Fruit fly (Drosophila melanogaster) whole organism, embryonic: Measurements from ENCODE around the gene CG43208.

Source experiments
- Bteb2 ChIP-seq: fragments of 200-800 bp; sonication (Bioruptor generic); optimal IDR thresholded peaks from 2 replicates; lab custom pipeline; 2016; ENCODE audit warnings: missing biosample characterization, missing genetic modification characterization
- CG11456 ChIP-seq: fragments of 200-800 bp; sonication (Bioruptor generic); IDR thresholded peaks from 3 replicates; pipeline ENCODE4 v1.3.6; 2022; ENCODE audit warnings: missing biosample characterization, missing genetic modification characterization
- CG12155 ChIP-seq: fragments of 200-800 bp; sonication (Bioruptor generic); optimal IDR thresholded peaks from 3 replicates; lab custom pipeline; 2016; ENCODE audit warnings: missing biosample characterization, missing genetic modification characterization
- CG13287 ChIP-seq: fragments of 200-800 bp; sonication (Bioruptor generic); IDR thresholded peaks from 2 replicates; pipeline ENCODE4 v1.3.6; 2022; ENCODE audit warnings: missing biosample characterization, missing genetic modification characterization; ENCODE audit not compliant: partially characterized antibody
- CG13624 ChIP-seq: fragments of 200-800 bp; sonication (Bioruptor generic); optimal IDR thresholded peaks from 2 replicates; lab custom pipeline; 2016; ENCODE audit warnings: missing biosample characterization, missing genetic modification characterization
- CG13775 ChIP-seq: fragments of 200-800 bp; sonication (Bioruptor generic); optimal IDR thresholded peaks from 3 replicates; lab custom pipeline; 2017; ENCODE audit warnings: missing biosample characterization, mild to moderate bottlenecking, missing genetic modification characterization
- CG14667 ChIP-seq: fragments of 200-800 bp; sonication (Bioruptor generic); IDR thresholded peaks from 2 replicates; pipeline ENCODE4 v1.3.6; 2022; ENCODE audit warnings: missing biosample characterization, missing genetic modification characterization
- CG1647 ChIP-seq: fragments of 200-800 bp; sonication (Bioruptor generic); optimal IDR thresholded peaks from 3 replicates; lab custom pipeline; 2016; ENCODE audit warnings: missing biosample characterization, missing genetic modification characterization
- CG16815 ChIP-seq: fragments of 200-800 bp; sonication (Bioruptor generic); optimal IDR thresholded peaks from 3 replicates; lab custom pipeline; 2017; ENCODE audit warnings: missing biosample characterization, mild to moderate bottlenecking, missing genetic modification characterization
- CG30403 ChIP-seq: fragments of 200-800 bp; sonication (Bioruptor generic); optimal IDR thresholded peaks from 3 replicates; lab custom pipeline; 2016; ENCODE audit warnings: missing biosample characterization, missing genetic modification characterization
- CG31224 ChIP-seq: fragments of 200-800 bp; sonication (Bioruptor generic); IDR thresholded peaks from 2 replicates; pipeline ENCODE4 v1.3.6; 2022; ENCODE audit warnings: missing biosample characterization, missing genetic modification characterization
- CG3847 ChIP-seq: fragments of 200-800 bp; sonication (Bioruptor generic); IDR thresholded peaks from 2 replicates; pipeline ENCODE4 v1.3.6; 2022; ENCODE audit warnings: missing biosample characterization, missing genetic modification characterization
- CG5180 ChIP-seq: fragments of 200-800 bp; sonication (Bioruptor generic); optimal IDR thresholded peaks from 3 replicates; lab custom pipeline; 2017; ENCODE audit warnings: missing biosample characterization, missing genetic modification characterization, mild to moderate bottlenecking, moderate library complexity, missing genetic modification reagents
- CG8388 ChIP-seq: fragments of 200-800 bp; sonication (Bioruptor generic); optimal IDR thresholded peaks from 2 replicates; lab custom pipeline; 2019; ENCODE audit warnings: missing biosample characterization, mild to moderate bottlenecking, missing genetic modification characterization, moderate library complexity
- CG8765 ChIP-seq: fragments of 200-800 bp; sonication (Bioruptor generic); IDR thresholded peaks from 2 replicates; pipeline ENCODE4 v1.3.6; 2022; ENCODE audit warnings: missing biosample characterization, missing genetic modification characterization
- CG8924 ChIP-seq: fragments of 200-800 bp; optimal IDR thresholded peaks from 3 replicates; lab custom pipeline; 2019; ENCODE audit warnings: missing biosample characterization, mild to moderate bottlenecking, missing genetic modification characterization, moderate library complexity
- Dbx ChIP-seq: fragments of 200-800 bp; sonication (Bioruptor generic); IDR thresholded peaks from 3 replicates; pipeline ENCODE4 v1.3.6; 2022; ENCODE audit warnings: missing biosample characterization, missing genetic modification characterization
- Dek ChIP-seq: fragments of 200-800 bp; sonication (Bioruptor generic); optimal IDR thresholded peaks from 3 replicates; lab custom pipeline; 2019; ENCODE audit warnings: missing biosample characterization, mild to moderate bottlenecking, missing genetic modification characterization, moderate library complexity
- Dip2 ChIP-seq: fragments of 200-800 bp; sonication (Bioruptor generic); IDR thresholded peaks from 2 replicates; pipeline ENCODE4 v1.3.6; 2022; ENCODE audit warnings: missing biosample characterization, missing genetic modification characterization
- Dp ChIP-seq: fragments of 200-800 bp; sonication (Bioruptor generic); optimal IDR thresholded peaks from 2 replicates; lab custom pipeline; 2018; ENCODE audit warnings: missing biosample characterization, mild to moderate bottlenecking, missing genetic modification characterization, moderate library complexity
- HmgD ChIP-seq: fragments of 200-800 bp; sonication (Bioruptor generic); optimal IDR thresholded peaks from 3 replicates; lab custom pipeline; 2016; ENCODE audit warnings: missing biosample characterization, missing genetic modification characterization
- MESR4 ChIP-seq: fragments of 200-800 bp; sonication (Bioruptor generic); optimal IDR thresholded peaks from 2 replicates; lab custom pipeline; 2018; ENCODE audit warnings: missing biosample characterization, mild to moderate bottlenecking, missing genetic modification characterization, moderate library complexity
- Nf-YB ChIP-seq: fragments of 200-800 bp; sonication (Bioruptor generic); optimal IDR thresholded peaks from 3 replicates; lab custom pipeline; 2019; ENCODE audit warnings: missing biosample characterization, mild to moderate bottlenecking, missing genetic modification characterization, moderate library complexity
- Pdp1 ChIP-seq, 2 experiments: fragments of 200-800 bp; sonication (Bioruptor generic); optimal IDR thresholded peaks; 3 replicates each; lab custom pipeline; 2016; ENCODE audit warnings: missing biosample characterization in 2 of 2, missing genetic modification characterization in 2 of 2, mild to moderate bottlenecking in 1 of 2, moderate library complexity in 1 of 2
- Ravus ChIP-seq: fragments of 200-800 bp; sonication (Bioruptor generic); IDR thresholded peaks from 2 replicates; pipeline ENCODE4 v1.3.6; 2022; ENCODE audit warnings: missing biosample characterization, missing genetic modification characterization
- Scr ChIP-seq: fragments of 200-800 bp; sonication (Bioruptor generic); IDR thresholded peaks from 2 replicates; pipeline ENCODE4 v1.3.6; 2022; ENCODE audit warnings: missing biosample characterization, missing genetic modification characterization; ENCODE audit not compliant: partially characterized antibody
- Sin3A ChIP-seq: fragments of >200 bp; optimal IDR thresholded peaks from 2 replicates; lab custom pipeline; 2018
- Trl ChIP-seq, 3 experiments: fragments of >200 bp in 2 of 3; fragments of 200-800 bp in 1 of 3; sonication (Bioruptor generic) in 1 of 3; optimal IDR thresholded peaks; 2 replicates in 1 of 3; 3 replicates in 2 of 3; lab custom pipeline; 2016 to 2017; ENCODE audit warnings: missing biosample characterization in 1 of 3, missing genetic modification characterization in 1 of 3
- az2 ChIP-seq: fragments of 200-800 bp; sonication (Bioruptor generic); optimal IDR thresholded peaks from 3 replicates; lab custom pipeline; 2016; ENCODE audit warnings: missing biosample characterization, missing genetic modification characterization
- bab2 ChIP-seq: fragments of 200-800 bp; sonication (Bioruptor generic); optimal IDR thresholded peaks from 2 replicates; lab custom pipeline; 2016; ENCODE audit warnings: missing biosample characterization, missing genetic modification characterization
- br ChIP-seq: fragments of >200 bp; optimal IDR thresholded peaks from 2 replicates; lab custom pipeline; 2017
- cato ChIP-seq: fragments of 200-800 bp; sonication (Bioruptor generic); optimal IDR thresholded peaks from 2 replicates; lab custom pipeline; 2016; ENCODE audit warnings: missing biosample characterization, missing genetic modification characterization, borderline replicate concordance
- dm ChIP-seq: fragments of 200-800 bp; sonication (Bioruptor generic); optimal IDR thresholded peaks from 3 replicates; lab custom pipeline; 2016; ENCODE audit warnings: missing biosample characterization, missing genetic modification characterization
- ems ChIP-seq: fragments of 200-800 bp; sonication (Bioruptor generic); optimal IDR thresholded peaks from 3 replicates; lab custom pipeline; 2016; ENCODE audit warnings: missing biosample characterization, missing genetic modification characterization
- fd96Cb ChIP-seq: fragments of 200-800 bp; sonication (Bioruptor generic); optimal IDR thresholded peaks from 2 replicates; lab custom pipeline; 2018; ENCODE audit warnings: missing biosample characterization, mild to moderate bottlenecking, missing genetic modification characterization, moderate library complexity
- hkb ChIP-seq, 2 experiments: fragments of 200-800 bp in 1 of 2; fragments of >200 bp in 1 of 2; sonication (Bioruptor generic) in 1 of 2; IDR thresholded peaks in 1 of 2; optimal IDR thresholded peaks in 1 of 2; 2 replicates each; pipeline versions ENCODE4 v1.3.6 to Lab custom; 2017 to 2022; ENCODE audit warnings: missing biosample characterization in 1 of 2, missing genetic modification characterization in 1 of 2
- ind ChIP-seq: fragments of 200-800 bp; sonication (Bioruptor generic); optimal IDR thresholded peaks from 3 replicates; lab custom pipeline; 2016; ENCODE audit warnings: missing biosample characterization, missing genetic modification characterization
- lmd ChIP-seq: fragments of 200-800 bp; sonication (Bioruptor generic); IDR thresholded peaks from 2 replicates; pipeline ENCODE4 v1.3.6; 2022; ENCODE audit warnings: missing biosample characterization, missing genetic modification characterization
- lola ChIP-seq, 3 experiments: fragments of >200 bp in 2 of 3; fragments of 200-800 bp in 1 of 3; sonication (Bioruptor generic) in 1 of 3; optimal IDR thresholded peaks; 2 replicates each; lab custom pipeline; 2017 to 2019; ENCODE audit warnings: missing biosample characterization in 3 of 3, missing genetic modification characterization in 3 of 3, mild to moderate bottlenecking in 1 of 3, moderate library complexity in 1 of 3
- odd ChIP-seq: fragments of 200-800 bp; sonication (Bioruptor generic); optimal IDR thresholded peaks from 2 replicates; lab custom pipeline; 2017; ENCODE audit warnings: missing biosample characterization, mild to moderate bottlenecking, missing genetic modification characterization
- org-1 ChIP-seq: fragments of 200-800 bp; sonication (Bioruptor generic); optimal IDR thresholded peaks from 2 replicates; lab custom pipeline; 2017; ENCODE audit warnings: missing biosample characterization, missing genetic modification characterization
- pzg ChIP-seq: fragments of 200-800 bp; sonication (Bioruptor generic); optimal IDR thresholded peaks from 3 replicates; lab custom pipeline; 2018; ENCODE audit warnings: missing biosample characterization, mild to moderate bottlenecking, missing genetic modification characterization, moderate library complexity
- scrt ChIP-seq: fragments of 200-800 bp; sonication (Bioruptor generic); optimal IDR thresholded peaks from 2 replicates; lab custom pipeline; 2018; ENCODE audit warnings: missing biosample characterization, mild to moderate bottlenecking, missing genetic modification characterization, moderate library complexity
- sisA ChIP-seq: fragments of 200-800 bp; sonication (Bioruptor generic); IDR thresholded peaks from 2 replicates; pipeline ENCODE4 v1.3.6; 2022; ENCODE audit warnings: missing biosample characterization, missing genetic modification characterization
- slbo ChIP-seq: fragments of 200-800 bp; sonication (Bioruptor generic); IDR thresholded peaks from 2 replicates; pipeline ENCODE4 v1.3.6; 2022; ENCODE audit warnings: missing biosample characterization, missing genetic modification characterization
- sob ChIP-seq: fragments of 200-800 bp; sonication (Bioruptor generic); IDR thresholded peaks from 2 replicates; pipeline ENCODE4 v1.3.6; 2022; ENCODE audit warnings: missing biosample characterization, missing genetic modification characterization
- twi ChIP-seq: fragments of 200-800 bp; optimal IDR thresholded peaks from 2 replicates; lab custom pipeline; 2019; ENCODE audit warnings: missing biosample characterization, mild to moderate bottlenecking, missing genetic modification characterization, moderate library complexity
- vnd ChIP-seq: fragments of 200-800 bp; sonication (Bioruptor generic); IDR thresholded peaks from 3 replicates; pipeline ENCODE4 v1.3.6; 2022; ENCODE audit warnings: missing biosample characterization, missing genetic modification characterization; ENCODE audit not compliant: partially characterized antibody
- zfh2 ChIP-seq: fragments of 200-800 bp; sonication (Bioruptor generic); optimal IDR thresholded peaks from 2 replicates; lab custom pipeline; 2016; ENCODE audit warnings: missing biosample characterization, missing genetic modification characterization

The CG43208 gene

dm6 chr3R:13264061-13264661, 39.1 kb upstream of the CG43208 start, which contains the start of gene Ravus (continued):
- TF ChIP-seq az2 = peak; percentile 43
- peak; percentile 35 for TF ChIP-seq ems (GFP tag; lab: Kevin White, UChicago)
- no peak for TF ChIP-seq Dek (tag; lab: Kevin White, UChicago)
- peak; percentile 41; the same call in 1 of the 2 replicates for TF ChIP-seq CG14667 (GFP tag; lab: Robert Waterston, UW)
- TF ChIP-seq lola (GFP tag; optimal IDR thresholded peaks at IDR 0.05; lab: Kevin White, UChicago) = peak in 1 of 3 experiments; percentile 44
- peak; percentile 49 for TF ChIP-seq Bteb2 (GFP tag; lab: Kevin White, UChicago)
- TF ChIP-seq sisA = 0 out of 2 replicates have a peak, but pooled peaks have one; percentile 35
- peak; percentile 13 for TF ChIP-seq CG16815 (GFP tag; lab: Kevin White, UChicago)
- TF ChIP-seq pzg (GFP tag; lab: Kevin White, UChicago) = peak; percentile 78
- peak; percentile 64 for TF ChIP-seq CG8924 (tag; lab: Kevin White, UChicago)
- TF ChIP-seq CG5180 (GFP tag; lab: Kevin White, UChicago) = no peak
- no peak for TF ChIP-seq Scr (GFP tag; lab: Robert Waterston, UW)
- TF ChIP-seq CG12155 (GFP tag; lab: Kevin White, UChicago) = peak; percentile 14
- TF ChIP-seq Dbx (GFP tag; lab: Robert Waterston, UW) = peak; percentile 49; the same call in 2 of the 3 replicates
- TF ChIP-seq dm (GFP tag; lab: Kevin White, UChicago) = peak; percentile 45
- TF ChIP-seq Sin3A (lab: Kevin White, UChicago) = peak; percentile 95
- TF ChIP-seq CG8388 = peak; percentile 12
- no peak for TF ChIP-seq CG31224 (GFP tag; lab: Robert Waterston, UW)
- TF ChIP-seq CG11456 = 0 out of 3 replicates have a peak, but pooled peaks have one; percentile 55
- TF ChIP-seq ind = peak; percentile 64
- TF ChIP-seq CG30403 (GFP tag; lab: Kevin White, UChicago) = peak; percentile 64
- TF ChIP-seq lmd (GFP tag; lab: Robert Waterston, UW) = peak; percentile 59; the same call in 1 of the 2 replicates
- no peak for TF ChIP-seq br (lab: Kevin White, UChicago)
- peak; percentile 46 for TF ChIP-seq zfh2 (GFP tag; lab: Kevin White, UChicago)
- peak; percentile 67 for TF ChIP-seq CG3847 (GFP tag; lab: Robert Waterston, UW)
- peak; percentile 11 for TF ChIP-seq scrt (GFP tag; lab: Kevin White, UChicago)
- TF ChIP-seq MESR4 (GFP tag; lab: Kevin White, UChicago) = peak; percentile 37
- TF ChIP-seq cato (GFP tag; lab: Kevin White, UChicago) = peak; percentile 9
- TF ChIP-seq Trl (optimal IDR thresholded peaks at IDR 0.05; lab: Kevin White, UChicago) = no peak
- peak; percentile 37 for TF ChIP-seq Trl (GFP tag; optimal IDR thresholded peaks at IDR 0.05; lab: Kevin White, UChicago)
- no peak for TF ChIP-seq vnd (GFP tag; lab: Robert Waterston, UW)
- TF ChIP-seq Dip2 (GFP tag; lab: Robert Waterston, UW) = no peak
- no peak for TF ChIP-seq org-1 (GFP tag; lab: Kevin White, UChicago)
- TF ChIP-seq CG13287 = no peak
- TF ChIP-seq hkb (optimal IDR thresholded peaks at IDR 0.05; lab: Kevin White, UChicago) = peak; percentile 71
- TF ChIP-seq hkb (GFP tag; IDR thresholded peaks at IDR 0.05; lab: Robert Waterston, UW) = no peak
- TF ChIP-seq CG8765 (GFP tag; lab: Robert Waterston, UW) = no peak
- TF ChIP-seq CG1647 (GFP tag; lab: Kevin White, UChicago) = peak; percentile 34
- TF ChIP-seq sob = peak; percentile 52; the same call in 1 of the 2 replicates
- TF ChIP-seq Nf-YB (GFP tag; lab: Kevin White, UChicago) = no peak
- peak; percentile 22; the same call in 1 of the 2 replicates for TF ChIP-seq Ravus (GFP tag; lab: Robert Waterston, UW)
- peak in 1 of 2 experiments; percentile 60 for TF ChIP-seq Pdp1 (GFP tag; optimal IDR thresholded peaks at IDR 0.05; lab: Kevin White, UChicago)
- TF ChIP-seq bab2 (GFP tag; lab: Kevin White, UChicago) = peak; percentile 44
- peak; percentile 67 for TF ChIP-seq slbo
- TF ChIP-seq odd (GFP tag; lab: Kevin White, UChicago) = no peak
- peak; percentile 68 for TF ChIP-seq Dp (GFP tag; lab: Kevin White, UChicago)
- peak; percentile 54 for TF ChIP-seq CG13775 (GFP tag; lab: Kevin White, UChicago)
- TF ChIP-seq twi (tag; lab: Kevin White, UChicago) = peak; percentile 53
- peak; percentile 21 for TF ChIP-seq fd96Cb (tag; lab: Kevin White, UChicago)
- peak; percentile 16 for TF ChIP-seq CG13624 (GFP tag; lab: Kevin White, UChicago)
- peak; percentile 52 for TF ChIP-seq HmgD (GFP tag; lab: Kevin White, UChicago)
